Worm (Caenorhabditis elegans) whole organism, L4 larva: ENCODE data around the gene mdt-1.2.

Experiments
- F10B5.3 ChIP-seq: sonication (generic microtip); optimal IDR thresholded peaks from 2 replicates; lab custom pipeline; 2016; ENCODE audit warnings: mild to moderate bottlenecking, missing genetic modification characterization, missing compliant biosample characterization
- Y75B8A.6 ChIP-seq: fragments of 200-800 bp; sonication (Bioruptor generic); IDR thresholded peaks from 2 replicates; pipeline ENCODE4 v1.3.6; 2022; ENCODE audit warnings: missing genetic modification reagents, missing genetic modification characterization, missing compliant biosample characterization
- ama-1 ChIP-seq: fragments of 150-350 bp; optimal IDR thresholded peaks from 2 replicates; lab custom pipeline; 2014; ENCODE audit warnings: inconsistent platforms, mixed read lengths
- fos-1 ChIP-seq: fragments of 150-350 bp; optimal IDR thresholded peaks from 2 replicates; lab custom pipeline; 2014; ENCODE audit warnings: missing biosample characterization, missing genetic modification characterization
- lin-15B ChIP-seq: fragments of 150-350 bp; sonication (generic microtip); optimal IDR thresholded peaks from 3 replicates; lab custom pipeline; 2014; ENCODE audit warnings: missing biosample characterization, missing genetic modification characterization
- nhr-11 ChIP-seq: fragments of 150-350 bp; optimal IDR thresholded peaks from 2 replicates; lab custom pipeline; 2014; ENCODE audit warnings: missing biosample characterization, missing genetic modification characterization
- nhr-76 ChIP-seq: fragments of 150-350 bp; optimal IDR thresholded peaks from 2 replicates; lab custom pipeline; 2014; ENCODE audit warnings: missing biosample characterization, missing genetic modification characterization
- sdz-12 ChIP-seq: fragments of 200-800 bp; sonication (Bioruptor generic); optimal IDR thresholded peaks from 2 replicates; lab custom pipeline; 2018; ENCODE audit warnings: mild to moderate bottlenecking, missing genetic modification characterization, missing compliant biosample characterization
- unc-130 ChIP-seq: sonication (generic microtip); optimal IDR thresholded peaks from 2 replicates; lab custom pipeline; 2016; ENCODE audit warnings: missing genetic modification reagents, missing genetic modification characterization, missing compliant biosample characterization
- unc-39 ChIP-seq: sonication (generic microtip); optimal IDR thresholded peaks from 2 replicates; lab custom pipeline; 2017; ENCODE audit warnings: missing biosample characterization, missing genetic modification characterization

DNA sequence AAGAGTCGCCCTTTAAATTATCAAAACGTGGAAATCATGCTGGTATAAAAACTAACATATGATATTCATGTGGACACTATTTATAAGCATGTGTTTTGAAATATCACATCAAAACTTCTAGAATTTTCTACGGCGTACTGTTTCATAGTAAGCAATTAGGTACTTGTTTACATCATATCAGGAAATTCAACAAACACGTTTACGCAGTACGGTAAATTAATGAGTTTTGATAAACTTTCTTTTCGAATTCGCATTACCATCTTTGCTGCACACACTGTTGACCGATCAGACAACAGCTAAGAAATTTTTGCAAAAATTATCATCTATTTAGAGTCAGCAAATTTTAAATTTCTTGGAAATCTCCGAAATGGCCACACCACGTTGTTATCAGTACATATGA, 10.9 kb upstream of the mdt-1.2 start:
- TF ChIP-seq sdz-12 (GFP tag; lab: Kevin White, UChicago): no peak
- no peak for TF ChIP-seq unc-130 (GFP tag; lab: Kevin White, UChicago)
- no peak for TF ChIP-seq ama-1
- TF ChIP-seq nhr-11 (tag; lab: Kevin White, UChicago): no peak
- TF ChIP-seq lin-15B: no peak
- no peak for TF ChIP-seq nhr-76
- TF ChIP-seq F10B5.3 (tag; lab: Kevin White, UChicago): no peak
- no peak for TF ChIP-seq unc-39 (tag; lab: Kevin White, UChicago)
- TF ChIP-seq fos-1: no peak
- TF ChIP-seq Y75B8A.6: no peak
